Fruit fly (Drosophila melanogaster): Measurements from ENCODE around the gene twit.
A peak's percentile ranks its signal among the peaks of the same experiment; 100 is the strongest.

The twit gene

DNA sequence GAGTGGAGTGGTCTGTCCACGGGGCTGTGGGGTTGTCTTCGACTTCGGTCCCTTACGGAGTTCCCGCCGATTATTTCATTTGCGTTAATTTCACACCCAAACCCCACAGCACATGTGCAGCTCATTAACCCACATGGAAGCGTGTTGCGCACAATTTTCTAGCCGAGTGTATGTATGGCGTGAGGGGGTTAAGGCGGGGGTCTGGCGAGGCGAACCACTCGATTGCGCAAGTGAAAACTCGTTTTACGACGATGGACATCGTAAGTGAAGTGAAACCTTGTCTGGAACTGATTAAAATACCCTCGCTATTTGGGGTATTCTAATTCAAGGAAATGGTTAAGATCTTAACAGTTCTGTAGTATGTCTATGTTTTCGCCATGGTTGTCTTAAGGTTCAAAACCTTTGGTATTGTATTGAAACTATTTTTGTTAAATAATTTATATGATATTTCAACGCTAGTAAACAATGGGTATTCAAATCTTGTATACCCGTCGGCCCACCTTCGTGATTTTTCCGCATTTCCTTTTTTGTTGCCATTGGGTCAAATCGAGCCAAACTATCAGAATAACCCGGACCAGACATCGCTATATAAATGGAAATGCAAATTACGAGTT is 41.2 kb upstream of the twit start (continued):
- no peak for TF ChIP-seq ham (GFP tag; IDR thresholded peaks at IDR 0.05)
- TF ChIP-seq Gsc (GFP tag; IDR thresholded peaks at IDR 0.05), result no peak
- TF ChIP-seq MBD-R2 (GFP tag; IDR thresholded peaks at IDR 0.05), result no peak
- TF ChIP-seq sob (GFP tag; IDR thresholded peaks at IDR 0.05), result no peak
- TF ChIP-seq Hand (GFP tag; optimal IDR thresholded peaks at IDR 0.05), result no peak
- TF ChIP-seq NfI (GFP tag; optimal IDR thresholded peaks at IDR 0.05), result peak; percentile 53
- no peak for TF ChIP-seq B-H2 (GFP tag; optimal IDR thresholded peaks at IDR 0.05)
- TF ChIP-seq scrt (GFP tag; optimal IDR thresholded peaks at IDR 0.05), result no peak
- TF ChIP-seq CG10565 (GFP tag; optimal IDR thresholded peaks at IDR 0.05), result no peak
- no peak for TF ChIP-seq NC2β (GFP tag; optimal IDR thresholded peaks at IDR 0.05)
- TF ChIP-seq tup (GFP tag; optimal IDR thresholded peaks at IDR 0.05), result peak; percentile 11
- TF ChIP-seq nmo (GFP tag; optimal IDR thresholded peaks at IDR 0.05), result peak; percentile 58
- TF ChIP-seq CG8359 (GFP tag; optimal IDR thresholded peaks at IDR 0.05; ENCODE audit: borderline replicate concordance), result no peak
- TF ChIP-seq Lhr (GFP tag; optimal IDR thresholded peaks at IDR 0.05), result no peak
- TF ChIP-seq Jarid2 (GFP tag; optimal IDR thresholded peaks at IDR 0.05), result no peak
- TF ChIP-seq pita (GFP tag; optimal IDR thresholded peaks at IDR 0.05), result no peak
- no peak for TF ChIP-seq NFAT (GFP tag; IDR thresholded peaks at IDR 0.05)
- TF ChIP-seq ftz-f1 (GFP tag; optimal IDR thresholded peaks at IDR 0.05), result no peak
- TF ChIP-seq Dip3 (GFP tag; optimal IDR thresholded peaks at IDR 0.05), result no peak
- TF ChIP-seq her (GFP tag; optimal IDR thresholded peaks at IDR 0.05), result no peak
- peak; percentile 38 for TF ChIP-seq CG9437 (GFP tag; optimal IDR thresholded peaks at IDR 0.05)
- no peak for TF ChIP-seq CG2889 (GFP tag; IDR thresholded peaks at IDR 0.05)
- TF ChIP-seq cg (GFP tag; optimal IDR thresholded peaks at IDR 0.05), result no peak
- TF ChIP-seq CG13775 (GFP tag; optimal IDR thresholded peaks at IDR 0.05), result no peak
- no peak for TF ChIP-seq CG6854 (GFP tag; optimal IDR thresholded peaks at IDR 0.05)
- TF ChIP-seq CG12299 (tag; optimal IDR thresholded peaks at IDR 0.05), result no peak
- TF ChIP-seq sim (GFP tag; IDR thresholded peaks at IDR 0.05), result no peak
- TF ChIP-seq CG12155 (GFP tag; optimal IDR thresholded peaks at IDR 0.05), result no peak
- no peak for TF ChIP-seq nom (GFP tag; optimal IDR thresholded peaks at IDR 0.05)
- TF ChIP-seq Elba2 (GFP tag; optimal IDR thresholded peaks at IDR 0.05), result no peak
- peak; percentile 62 for TF ChIP-seq grau (tag; optimal IDR thresholded peaks at IDR 0.05)
- TF ChIP-seq Aef1 (GFP tag; IDR thresholded peaks at IDR 0.05), result 0 out of 3 replicates have a peak, but pooled peaks have one; percentile 20
- TF ChIP-seq CG7839 (tag; optimal IDR thresholded peaks at IDR 0.05), result peak; percentile 62
- no peak for TF ChIP-seq Dek (tag; optimal IDR thresholded peaks at IDR 0.05)
- no peak for TF ChIP-seq NC2α (GFP tag; optimal IDR thresholded peaks at IDR 0.05)
- TF ChIP-seq Adf1 (GFP tag; IDR thresholded peaks at IDR 0.05), result no peak
- TF ChIP-seq CG15479 (GFP tag; optimal IDR thresholded peaks at IDR 0.05), result no peak
- peak; percentile 26; the same call in 1 of the 2 replicates for TF ChIP-seq seq (GFP tag; IDR thresholded peaks at IDR 0.05)
- no peak; the same call in none of the 2 replicates for TF ChIP-seq CG32772 (GFP tag; IDR thresholded peaks at IDR 0.05)
- peak; percentile 7 for TF ChIP-seq odd (GFP tag; optimal IDR thresholded peaks at IDR 0.05)
- TF ChIP-seq pfk (GFP tag; optimal IDR thresholded peaks at IDR 0.05), result no peak
- no peak for TF ChIP-seq CG3065 (GFP tag; optimal IDR thresholded peaks at IDR 0.05)
- no peak for TF ChIP-seq Trl (optimal IDR thresholded peaks at IDR 0.05)
- TF ChIP-seq Trl (GFP tag; optimal IDR thresholded peaks at IDR 0.05), result no peak
- no peak for TF ChIP-seq CG17612 (GFP tag; IDR thresholded peaks at IDR 0.05)
- TF ChIP-seq CG3407 (GFP tag; optimal IDR thresholded peaks at IDR 0.05), result no peak
- no peak for TF ChIP-seq YL-1 (GFP tag; optimal IDR thresholded peaks at IDR 0.05)
- TF ChIP-seq CG4328 (GFP tag; optimal IDR thresholded peaks at IDR 0.05), result no peak
- no peak for TF ChIP-seq danr (GFP tag; IDR thresholded peaks at IDR 0.05)
- TF ChIP-seq CG2875 (GFP tag; optimal IDR thresholded peaks at IDR 0.05), result no peak
- TF ChIP-seq Scr (GFP tag; IDR thresholded peaks at IDR 0.05; ENCODE audit: partially characterized antibody), result no peak

Data from whole organism, embryonic.